Worm (Caenorhabditis elegans) whole organism, L4 larva: ENCODE results near the gene hira-1.

ENCODE experiments used
- F26F4.8 ChIP-seq: fragments of 200-800 bp; sonication (Bioruptor generic); conservative IDR thresholded peaks from 2 replicates; pipeline ENCODE4 v1.3.6; 2022; ENCODE audit warnings: missing genetic modification characterization, missing compliant biosample characterization
- R02D3.7 ChIP-seq: fragments of 150-350 bp; sonication (generic microtip); optimal IDR thresholded peaks from 3 replicates; lab custom pipeline; 2014; ENCODE audit warnings: missing biosample characterization, missing genetic modification characterization
- T26A8.4 ChIP-seq: fragments of 200-800 bp; sonication (Bioruptor generic); IDR thresholded peaks from 2 replicates; pipeline ENCODE4 v1.3.6; 2022; ENCODE audit warnings: missing genetic modification characterization, missing compliant biosample characterization
- Y5F2A.4 ChIP-seq: fragments of 200-800 bp; sonication (Bioruptor generic); optimal IDR thresholded peaks from 2 replicates; lab custom pipeline; 2018; ENCODE audit warnings: mild to moderate bottlenecking, missing genetic modification characterization, missing compliant biosample characterization
- aha-1 ChIP-seq: fragments of 150-350 bp; peaks from one replicate; lab custom pipeline; 2014; ENCODE audit warnings: missing biosample characterization, missing genetic modification characterization
- ama-1 ChIP-seq: fragments of 150-350 bp; optimal IDR thresholded peaks from 2 replicates; lab custom pipeline; 2014; ENCODE audit warnings: inconsistent platforms, mixed read lengths
- ctbp-1 ChIP-seq: fragments of 200-800 bp; sonication (Bioruptor generic); IDR thresholded peaks from 2 replicates; pipeline ENCODE4 v1.3.6; 2022; ENCODE audit warnings: missing genetic modification reagents, missing genetic modification characterization, missing compliant biosample characterization
- daf-12 ChIP-seq: fragments of 150-350 bp; optimal IDR thresholded peaks from 2 replicates; lab custom pipeline; 2014; ENCODE audit warnings: missing biosample characterization, missing genetic modification reagents, missing genetic modification characterization
- daf-16 ChIP-seq, 3 experiments: sonication (generic microtip); optimal IDR thresholded peaks; 2 replicates each; lab custom pipeline; 2016 to 2017; ENCODE audit warnings: missing genetic modification characterization in 3 of 3, missing genetic modification reagents in 3 of 3, mild to moderate bottlenecking in 2 of 3, missing compliant biosample characterization in 2 of 3, missing biosample characterization in 1 of 3, moderate library complexity in 1 of 3
- daf-8 ChIP-seq: fragments of 200-800 bp; sonication (Bioruptor generic); IDR thresholded peaks from 2 replicates; pipeline ENCODE4 v1.3.6; 2022; ENCODE audit warnings: missing genetic modification characterization, missing compliant biosample characterization
- dmd-9 ChIP-seq: fragments of 200-800 bp; sonication (Bioruptor generic); IDR thresholded peaks from 2 replicates; pipeline ENCODE4 v1.3.6; 2022; ENCODE audit warnings: missing genetic modification reagents, missing genetic modification characterization, missing compliant biosample characterization
- dpl-1 ChIP-seq: fragments of 150-350 bp; optimal IDR thresholded peaks from 2 replicates; lab custom pipeline; 2014; ENCODE audit warnings: missing biosample characterization, missing genetic modification reagents, missing genetic modification characterization
- egl-27 ChIP-seq: sonication (generic microtip); optimal IDR thresholded peaks from 3 replicates; lab custom pipeline; 2017; ENCODE audit warnings: missing biosample characterization, missing genetic modification reagents, missing genetic modification characterization
- gei-8 ChIP-seq: fragments of 200-800 bp; sonication (Bioruptor generic); optimal IDR thresholded peaks from 2 replicates; lab custom pipeline; 2018; ENCODE audit warnings: mild to moderate bottlenecking, missing genetic modification characterization, missing compliant biosample characterization
- hlh-11 ChIP-seq: fragments of 200-800 bp; sonication (Bioruptor generic); optimal IDR thresholded peaks from 2 replicates; lab custom pipeline; 2018; ENCODE audit warnings: mild to moderate bottlenecking, missing genetic modification characterization, missing compliant biosample characterization
- lin-13 ChIP-seq: fragments of 150-350 bp; optimal IDR thresholded peaks from 2 replicates; lab custom pipeline; 2014; ENCODE audit warnings: missing biosample characterization, missing genetic modification reagents, missing genetic modification characterization
- lin-38 ChIP-seq: fragments of 200-800 bp; sonication (Bioruptor generic); IDR thresholded peaks from 2 replicates; pipeline ENCODE4 v1.3.6; 2022; ENCODE audit warnings: missing genetic modification reagents, missing genetic modification characterization, missing compliant biosample characterization
- lsy-2 ChIP-seq, 2 experiments: fragments of 150-350 bp in 1 of 2; sonication (generic microtip) in 1 of 2; optimal IDR thresholded peaks; 2 replicates each; lab custom pipeline; 2014 to 2017; ENCODE audit warnings: missing biosample characterization in 2 of 2, missing genetic modification characterization in 2 of 2
- madf-5 ChIP-seq, 2 experiments: fragments of 200-800 bp; sonication (Bioruptor generic); IDR thresholded peaks; 2 replicates each; pipeline ENCODE4 v1.3.6; 2022; ENCODE audit warnings: missing compliant biosample characterization in 2 of 2, missing genetic modification characterization in 2 of 2
- mes-2 ChIP-seq: sonication (generic microtip); optimal IDR thresholded peaks from 2 replicates; lab custom pipeline; 2016; ENCODE audit warnings: missing genotype, mild to moderate bottlenecking, missing genetic modification characterization, missing compliant biosample characterization; ENCODE audit not compliant: poor library complexity, severe bottlenecking
- mxl-2 ChIP-seq: fragments of 200-800 bp; sonication (Bioruptor generic); conservative IDR thresholded peaks from 2 replicates; pipeline ENCODE4 v1.3.6; 2022; ENCODE audit warnings: missing genetic modification reagents, missing genetic modification characterization, missing compliant biosample characterization
- nhr-11 ChIP-seq: fragments of 150-350 bp; optimal IDR thresholded peaks from 2 replicates; lab custom pipeline; 2014; ENCODE audit warnings: missing biosample characterization, missing genetic modification characterization
- nhr-237 ChIP-seq: sonication (generic microtip); optimal IDR thresholded peaks from 2 replicates; lab custom pipeline; 2017; ENCODE audit warnings: missing biosample characterization, missing genetic modification characterization
- nhr-41 ChIP-seq: fragments of 200-800 bp; sonication (Bioruptor generic); IDR thresholded peaks from 2 replicates; pipeline ENCODE4 v1.3.6; 2022; ENCODE audit warnings: missing genetic modification reagents, missing genetic modification characterization, missing compliant biosample characterization
- nhr-6 ChIP-seq: fragments of 150-350 bp; optimal IDR thresholded peaks from 2 replicates; lab custom pipeline; 2014; ENCODE audit warnings: missing biosample characterization, missing genetic modification characterization
- nhr-77 ChIP-seq: fragments of 150-350 bp; optimal IDR thresholded peaks from 2 replicates; lab custom pipeline; 2014; ENCODE audit warnings: missing biosample characterization, missing genetic modification characterization
- rbr-2 ChIP-seq: sonication (generic microtip); optimal IDR thresholded peaks from 2 replicates; lab custom pipeline; 2016; ENCODE audit warnings: missing genotype, missing genetic modification characterization, missing compliant biosample characterization
- skn-1 ChIP-seq: fragments of 150-350 bp; optimal IDR thresholded peaks from 2 replicates; lab custom pipeline; 2014; ENCODE audit warnings: missing biosample characterization, missing genetic modification characterization
- snpc-1.2 ChIP-seq: fragments of 200-800 bp; sonication (Bioruptor generic); IDR thresholded peaks from 2 replicates; pipeline ENCODE4 v1.3.6; 2022; ENCODE audit warnings: missing genetic modification reagents, missing genetic modification characterization, missing compliant biosample characterization
- snpc-4 ChIP-seq: fragments of 150-350 bp; optimal IDR thresholded peaks from 2 replicates; lab custom pipeline; 2014; ENCODE audit warnings: missing biosample characterization, missing genetic modification characterization
- spr-1 ChIP-seq: sonication (generic microtip); optimal IDR thresholded peaks from 2 replicates; lab custom pipeline; 2016; ENCODE audit warnings: mild to moderate bottlenecking, missing genetic modification characterization, missing compliant biosample characterization
- unc-62 ChIP-seq, 3 experiments: fragments of 150-350 bp in 1 of 3; sonication (generic microtip); optimal IDR thresholded peaks in 2 of 3; peaks in 1 of 3; 1 replicate in 1 of 3; 2 replicates in 2 of 3; lab custom pipeline; 2014 to 2017; ENCODE audit warnings: missing biosample characterization in 3 of 3, missing genetic modification characterization in 3 of 3, missing genetic modification reagents in 3 of 3, missing genotype in 1 of 3
- zip-11 ChIP-seq: fragments of 200-800 bp; sonication (Bioruptor generic); IDR thresholded peaks from 2 replicates; pipeline ENCODE4 v1.3.6; 2022; ENCODE audit warnings: missing genetic modification characterization, missing compliant biosample characterization
- ztf-7 ChIP-seq: fragments of 150-350 bp; optimal IDR thresholded peaks from 2 replicates; lab custom pipeline; 2014; ENCODE audit warnings: missing biosample characterization, missing genetic modification characterization

Gene hira-1

DNA sequence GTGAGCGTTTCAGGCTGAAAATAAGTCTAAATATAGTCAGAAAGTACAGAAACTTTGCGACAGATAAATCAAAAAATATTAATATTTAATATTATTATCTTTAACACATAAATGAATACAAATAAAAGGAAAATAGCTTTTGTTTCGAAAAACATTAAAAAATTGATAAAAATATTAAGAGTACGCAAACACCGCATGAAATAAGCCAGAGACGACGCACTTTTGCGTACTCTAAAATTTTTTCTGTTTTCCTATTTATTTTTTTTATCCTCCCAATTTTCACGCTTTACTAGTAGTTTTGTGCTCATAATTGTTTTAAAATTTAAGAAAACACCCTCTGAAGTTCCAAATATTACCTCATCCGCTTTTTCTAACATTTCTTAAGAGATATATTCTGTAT is 37.8 kb upstream of the hira-1 start, which contains the start of the genes rbm-42 and grwd-1 (continued):
- TF ChIP-seq lsy-2 (tag; optimal IDR thresholded peaks at IDR 0.05; lab: Kevin White, UChicago) (peak in 1 of 2 experiments; percentile 62), Y5F2A.4 (no peak)
- TF ChIP-seq, all 104 proteins: peak for 8

DNA sequence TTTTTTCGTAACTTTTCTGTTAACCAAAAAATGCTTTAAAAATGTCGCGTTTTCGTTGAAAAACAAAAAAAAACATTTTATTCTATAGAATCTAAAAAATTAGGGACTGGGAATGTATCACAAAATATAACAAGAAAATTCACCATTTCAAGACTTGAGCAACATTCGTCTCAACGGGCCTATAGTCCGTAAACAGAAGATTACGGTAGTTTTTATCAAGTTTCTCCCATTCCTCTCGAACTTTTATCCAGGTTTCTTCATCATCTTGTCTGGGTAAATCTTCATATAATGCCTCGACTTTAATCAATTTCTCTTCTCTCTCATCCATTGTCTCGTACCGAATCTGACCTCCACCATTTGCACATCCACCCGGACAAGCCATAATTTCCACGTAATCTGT is 35.5 kb upstream of the hira-1 start:
- TF ChIP-seq ctbp-1 (GFP tag; lab: Robert Waterston, UW) (0 out of 2 replicates have a peak, but pooled peaks have one; percentile 11), madf-5 (GFP tag; IDR thresholded peaks at IDR 0.05; lab: Robert Waterston, UW) (no peak), mes-2 (peak; percentile 7), lin-13 (GFP tag; lab: Kevin White, UChicago) (no peak), lin-38 (GFP tag; lab: Robert Waterston, UW) (0 out of 2 replicates have a peak, but pooled peaks have one; percentile 12)

DNA sequence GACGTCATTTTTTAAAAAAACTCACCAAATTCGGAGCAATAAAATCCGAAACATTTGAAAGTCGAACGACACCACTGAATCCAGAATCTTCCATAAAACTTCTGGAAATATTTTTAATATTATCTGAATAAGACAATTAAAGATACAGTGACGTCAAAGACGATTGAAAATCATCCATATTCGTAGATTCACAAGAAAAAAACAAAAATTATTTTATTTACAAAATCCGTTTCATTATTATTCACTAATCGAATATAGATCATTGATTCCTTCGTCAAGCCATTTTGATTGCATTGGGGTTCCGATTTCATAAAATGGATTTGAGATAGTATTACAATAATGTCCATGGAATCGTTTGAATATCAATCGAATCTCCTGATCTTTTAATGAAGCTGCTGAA is 32.2 kb upstream of the hira-1 start, which contains the start of gene oxy-4:
Gene oxy-4 (minus strand): TSS at position 101 of the 400 bp plus-strand sequence.
- TF ChIP-seq egl-27 (tag; lab: Kevin White, UChicago) (no peak), snpc-1.2 (GFP tag; lab: Robert Waterston, UW) (no peak), R02D3.7 (no peak), gei-8 (GFP tag; lab: Kevin White, UChicago) (no peak), zip-11 (GFP tag; lab: Robert Waterston, UW) (no peak), aha-1 (tag; lab: Kevin White, UChicago) (no peak), snpc-4 (tag; lab: Kevin White, UChicago) (no peak), nhr-237 (no peak), lin-38 (GFP tag; lab: Robert Waterston, UW) (no peak), skn-1 (no peak), mes-2 (no peak), T26A8.4 (GFP tag; lab: Robert Waterston, UW) (no peak), nhr-41 (GFP tag; lab: Robert Waterston, UW) (no peak), ama-1 (lab: Kevin White, UChicago) (no peak), daf-8 (GFP tag; lab: Robert Waterston, UW) (no peak)
- TF ChIP-seq, all 104 proteins: peak for 0

DNA sequence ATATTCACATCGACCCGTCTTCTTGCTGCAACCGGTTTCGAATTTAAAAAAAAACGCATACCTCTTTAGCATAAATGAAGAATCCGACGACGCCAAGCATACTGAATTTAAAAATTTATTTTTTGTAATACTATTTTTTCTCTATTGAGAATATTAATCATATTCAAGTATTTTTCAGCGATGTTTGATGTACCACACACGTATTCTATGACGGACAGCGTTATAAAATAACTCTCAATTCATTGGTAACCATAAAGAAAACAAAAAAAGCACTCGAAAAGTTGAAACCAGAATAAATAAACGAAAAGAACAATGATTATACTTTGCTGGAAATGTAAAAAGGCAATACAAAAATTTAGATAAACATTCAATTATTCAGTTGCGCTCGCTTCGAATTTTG is 31.4 kb upstream of the hira-1 start, which contains the start of gene T10F2.5:
Gene T10F2.5 (minus strand): TSS at position 101 of the 400 bp plus-strand sequence.
- TF ChIP-seq ztf-7: no peak
- TF ChIP-seq mxl-2 (GFP tag; lab: Robert Waterston, UW): no peak
- peak; percentile 34 for TF ChIP-seq lin-38 (GFP tag; lab: Robert Waterston, UW)

DNA sequence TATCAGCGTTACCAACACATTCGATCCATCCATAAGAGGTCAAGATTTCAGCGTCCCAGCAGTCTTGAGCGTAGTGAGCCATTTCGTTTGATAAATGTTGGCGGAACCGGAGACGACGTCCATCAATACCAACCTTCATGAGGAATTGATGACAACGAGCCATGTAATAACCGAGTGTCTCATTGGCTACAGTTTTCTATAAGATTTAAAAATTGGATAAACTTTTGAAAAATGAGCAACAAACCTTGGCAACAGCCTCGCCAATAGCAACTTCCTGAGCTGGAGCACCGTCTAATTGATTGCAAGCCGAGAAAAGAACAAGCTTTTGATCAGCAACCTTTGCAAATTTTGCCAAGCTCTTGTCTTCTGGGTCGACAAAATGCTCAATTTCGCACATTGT is 30.1 kb upstream of the hira-1 start:
- TF ChIP-seq nhr-77 (tag; lab: Kevin White, UChicago): no peak
- TF ChIP-seq unc-62 (GFP tag; optimal IDR thresholded peaks at IDR 0.05 in 1 of 2; lab: Kevin White, UChicago): peak in 1 of 2 experiments; percentile 91
- no peak for TF ChIP-seq unc-62 (tag; optimal IDR thresholded peaks at IDR 0.05; lab: Kevin White, UChicago)
- no peak for TF ChIP-seq rbr-2 (tag; lab: Kevin White, UChicago)
- no peak for TF ChIP-seq aha-1 (tag; lab: Kevin White, UChicago)
- 0 out of 2 replicates have a peak, but pooled peaks have one; percentile 12 for TF ChIP-seq F26F4.8 (GFP tag; lab: Robert Waterston, UW)
- no peak for TF ChIP-seq spr-1 (tag; lab: Kevin White, UChicago)
- TF ChIP-seq daf-12 (tag; lab: Kevin White, UChicago): no peak
- no peak for TF ChIP-seq egl-27 (tag; lab: Kevin White, UChicago)

DNA sequence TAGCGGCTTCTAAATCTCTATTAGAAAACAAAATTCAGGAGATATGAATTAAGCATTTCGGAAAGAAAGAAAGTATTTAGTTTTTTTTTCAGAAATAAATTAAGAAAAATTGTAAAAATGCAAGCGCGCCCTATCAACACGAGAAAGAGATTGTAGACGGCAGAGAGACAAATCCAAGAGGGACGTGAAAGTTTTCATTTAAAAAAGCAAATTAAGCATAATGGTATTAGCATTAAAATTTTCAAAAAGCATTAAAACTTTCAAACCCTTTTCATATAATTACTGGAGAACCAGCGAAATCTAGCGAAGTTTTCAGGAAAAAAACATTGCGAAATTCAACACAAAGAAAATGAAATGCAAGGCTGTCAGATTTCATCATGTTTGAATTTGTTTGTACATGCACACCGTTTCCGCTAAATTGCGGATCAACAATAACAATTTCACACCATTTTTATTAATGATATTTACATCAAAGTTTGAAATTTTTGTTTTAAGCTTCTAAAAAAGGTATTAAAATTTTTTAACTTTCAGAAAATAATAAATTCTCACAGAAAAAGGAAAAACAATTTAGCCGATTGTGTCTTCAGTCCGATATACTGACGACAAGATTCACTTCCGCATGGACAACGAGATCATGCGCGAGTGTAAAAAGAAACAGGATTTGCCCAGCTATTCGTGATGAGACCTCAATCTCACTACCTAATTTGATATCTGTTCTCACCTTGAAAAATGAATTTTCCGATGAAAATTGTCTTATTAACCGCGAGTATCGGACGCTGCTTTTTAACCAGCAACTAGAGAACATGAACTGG is 27.9 kb upstream of the hira-1 start, which contains the start of gene gars-1:
Gene gars-1 (minus strand): TSS at position 808 of the 812 bp plus-strand sequence.
- TF ChIP-seq egl-27 (tag; lab: Kevin White, UChicago) (no peak), lin-38 (GFP tag; lab: Robert Waterston, UW) (0 out of 2 replicates have a peak, but pooled peaks have one; percentile 12), lsy-2 (tag; optimal IDR thresholded peaks at IDR 0.05; lab: Kevin White, UChicago) (peak in 1 of 2 experiments; percentile 2), nhr-6 (peak; percentile 17), nhr-11 (no peak), daf-16 (GFP tag; optimal IDR thresholded peaks at IDR 0.05; lab: Kevin White, UChicago) (no peak), daf-16 (tag; optimal IDR thresholded peaks at IDR 0.05; lab: Kevin White, UChicago) (peak; percentile 14), hlh-11 (tag; lab: Kevin White, UChicago) (no peak), dmd-9 (GFP tag; lab: Robert Waterston, UW) (no peak), mes-2 (peak; percentile 8), nhr-77 (tag; lab: Kevin White, UChicago) (peak; percentile 9), dpl-1 (GFP tag; lab: Kevin White, UChicago) (peak; percentile 11)
